Worm (Caenorhabditis elegans) whole organism, late embryonic: ENCODE results near the gene cpin-1.

Experiments
- C08G9.2 ChIP-seq: sonication (generic microtip); optimal IDR thresholded peaks from 2 replicates; lab custom pipeline; 2016; ENCODE audit warnings: mild to moderate bottlenecking, missing genetic modification characterization, moderate library complexity, missing compliant biosample characterization
- F13H6.1 ChIP-seq: sonication (generic microtip); optimal IDR thresholded peaks from 2 replicates; lab custom pipeline; 2016; ENCODE audit warnings: missing genetic modification characterization, missing compliant biosample characterization
- K02D7.2 ChIP-seq: sonication (generic microtip); optimal IDR thresholded peaks from 2 replicates; lab custom pipeline; 2017; ENCODE audit warnings: mild to moderate bottlenecking, missing genetic modification characterization, missing compliant biosample characterization
- Y22D7AL.16 ChIP-seq: sonication (generic microtip); optimal IDR thresholded peaks from 2 replicates; lab custom pipeline; 2016; ENCODE audit warnings: missing genetic modification characterization, missing compliant biosample characterization
- ama-1 ChIP-seq: fragments of 150-350 bp; optimal IDR thresholded peaks from 2 replicates; lab custom pipeline; 2014
- ceh-2 ChIP-seq: sonication (generic microtip); optimal IDR thresholded peaks from 2 replicates; lab custom pipeline; 2016; ENCODE audit warnings: missing genotype, missing genetic modification characterization, missing compliant biosample characterization
- ceh-45 ChIP-seq: fragments of 200-800 bp; sonication (Bioruptor generic); IDR thresholded peaks from 2 replicates; pipeline ENCODE4 v1.3.6; 2022; ENCODE audit warnings: missing genetic modification reagents, missing genetic modification characterization, missing compliant biosample characterization
- ceh-6 ChIP-seq: fragments of 200-800 bp; sonication (Bioruptor generic); optimal IDR thresholded peaks from 2 replicates; lab custom pipeline; 2018; ENCODE audit warnings: mild to moderate bottlenecking, missing genetic modification characterization, missing compliant biosample characterization
- ceh-9 ChIP-seq: sonication (generic microtip); optimal IDR thresholded peaks from 2 replicates; lab custom pipeline; 2016; ENCODE audit warnings: mild to moderate bottlenecking, missing genetic modification characterization, inconsistent platforms, missing compliant biosample characterization
- che-1 ChIP-seq: sonication (generic microtip); optimal IDR thresholded peaks from 2 replicates; lab custom pipeline; 2016; ENCODE audit warnings: mild to moderate bottlenecking, missing genetic modification characterization, missing compliant biosample characterization
- dve-1 ChIP-seq: sonication (generic microtip); optimal IDR thresholded peaks from 2 replicates; lab custom pipeline; 2017; ENCODE audit warnings: antibody characterized with exemption, mild to moderate bottlenecking, missing genetic modification characterization, missing compliant biosample characterization
- elt-2 ChIP-seq: sonication (generic microtip); optimal IDR thresholded peaks from 2 replicates; lab custom pipeline; 2016; ENCODE audit warnings: missing genetic modification reagents, missing genetic modification characterization, missing compliant biosample characterization
- eyg-1 ChIP-seq: sonication (generic microtip); optimal IDR thresholded peaks from 2 replicates; lab custom pipeline; 2016; ENCODE audit warnings: missing genotype, missing genetic modification characterization, missing compliant biosample characterization
- fax-1 ChIP-seq: sonication (generic microtip); optimal IDR thresholded peaks from 2 replicates; lab custom pipeline; 2016; ENCODE audit warnings: missing genotype, missing genetic modification characterization, missing compliant biosample characterization
- fkh-10 ChIP-seq: fragments of 150-350 bp; optimal IDR thresholded peaks from 2 replicates; lab custom pipeline; 2014; ENCODE audit warnings: missing biosample characterization, missing genetic modification reagents, missing genetic modification characterization
- gmeb-2 ChIP-seq: sonication (generic microtip); optimal IDR thresholded peaks from 2 replicates; lab custom pipeline; 2016; ENCODE audit warnings: missing genetic modification characterization, inconsistent platforms, missing compliant biosample characterization
- hlh-13 ChIP-seq: fragments of 200-800 bp; sonication (Bioruptor generic); optimal IDR thresholded peaks from 2 replicates; lab custom pipeline; 2018; ENCODE audit warnings: mild to moderate bottlenecking, missing genetic modification characterization, missing compliant biosample characterization
- lin-11 ChIP-seq: fragments of 200-800 bp; sonication (Bioruptor generic); optimal IDR thresholded peaks from 2 replicates; lab custom pipeline; 2018; ENCODE audit warnings: mild to moderate bottlenecking, missing genetic modification characterization, missing compliant biosample characterization
- mec-3 ChIP-seq: sonication (generic microtip); optimal IDR thresholded peaks from 2 replicates; lab custom pipeline; 2016; ENCODE audit warnings: borderline replicate concordance, missing genetic modification characterization, missing compliant biosample characterization
- nfya-1 ChIP-seq: sonication (generic microtip); optimal IDR thresholded peaks from 2 replicates; lab custom pipeline; 2017; ENCODE audit warnings: missing genetic modification characterization, mild to moderate bottlenecking, missing compliant biosample characterization, antibody characterized with exemption, moderate library complexity
- nhr-11 ChIP-seq: fragments of 150-350 bp; optimal IDR thresholded peaks from 2 replicates; lab custom pipeline; 2014; ENCODE audit warnings: missing biosample characterization, missing genetic modification characterization
- nhr-232 ChIP-seq: sonication (generic microtip); optimal IDR thresholded peaks from 2 replicates; lab custom pipeline; 2016; ENCODE audit warnings: missing genetic modification characterization, missing compliant biosample characterization
- pag-3 ChIP-seq: sonication (generic microtip); optimal IDR thresholded peaks from 2 replicates; lab custom pipeline; 2016; ENCODE audit warnings: missing compliant biosample characterization, missing genetic modification characterization, borderline replicate concordance
- pat-9 ChIP-seq: fragments of 200-800 bp; sonication (Bioruptor generic); optimal IDR thresholded peaks from 2 replicates; lab custom pipeline; 2018; ENCODE audit warnings: mild to moderate bottlenecking, missing genetic modification characterization, moderate library complexity, missing compliant biosample characterization
- pha-4 ChIP-seq: fragments of 150-350 bp; optimal IDR thresholded peaks from 2 replicates; lab custom pipeline; 2018; ENCODE audit warnings: missing biosample characterization, missing genetic modification reagents, missing genetic modification characterization
- pros-1 ChIP-seq: fragments of 150-350 bp; optimal IDR thresholded peaks from 2 replicates; lab custom pipeline; 2014; ENCODE audit warnings: missing biosample characterization, missing genetic modification reagents, missing genetic modification characterization
- ref-2 ChIP-seq: sonication (generic microtip); optimal IDR thresholded peaks from 2 replicates; lab custom pipeline; 2016; ENCODE audit warnings: missing genetic modification characterization, missing compliant biosample characterization
- sdc-2 ChIP-seq: sonication (generic microtip); optimal IDR thresholded peaks from 2 replicates; lab custom pipeline; 2016; ENCODE audit warnings: missing genotype, missing genetic modification characterization, missing compliant biosample characterization
- syd-9 ChIP-seq: sonication (generic microtip); optimal IDR thresholded peaks from 2 replicates; lab custom pipeline; 2016; ENCODE audit warnings: mild to moderate bottlenecking, missing genetic modification characterization, moderate library complexity, missing compliant biosample characterization
- tbx-2 ChIP-seq: sonication (generic microtip); optimal IDR thresholded peaks from 2 replicates; lab custom pipeline; 2016; ENCODE audit warnings: missing genetic modification characterization, missing compliant biosample characterization
- ttx-3 ChIP-seq: sonication (generic microtip); optimal IDR thresholded peaks from 2 replicates; lab custom pipeline; 2016; ENCODE audit warnings: missing genetic modification reagents, missing genetic modification characterization, missing compliant biosample characterization
- unc-3 ChIP-seq, 2 experiments: fragments of 200-800 bp in 1 of 2; sonication (Bioruptor generic) in 1 of 2; sonication (generic microtip) in 1 of 2; conservative IDR thresholded peaks in 1 of 2; optimal IDR thresholded peaks in 1 of 2; 2 replicates each; pipeline versions ENCODE4 v1.3.6 to Lab custom; 2016 to 2022; ENCODE audit warnings: missing compliant biosample characterization in 2 of 2, missing genetic modification characterization in 2 of 2, missing genetic modification reagents in 1 of 2
- unc-42 ChIP-seq: sonication (generic microtip); optimal IDR thresholded peaks from 2 replicates; lab custom pipeline; 2016; ENCODE audit warnings: missing genotype, missing genetic modification characterization, missing compliant biosample characterization
- unc-55 ChIP-seq: sonication (generic microtip); optimal IDR thresholded peaks from 2 replicates; lab custom pipeline; 2017; ENCODE audit warnings: missing biosample characterization, missing genetic modification reagents, missing genetic modification characterization

cpin-1 gene

DNA sequence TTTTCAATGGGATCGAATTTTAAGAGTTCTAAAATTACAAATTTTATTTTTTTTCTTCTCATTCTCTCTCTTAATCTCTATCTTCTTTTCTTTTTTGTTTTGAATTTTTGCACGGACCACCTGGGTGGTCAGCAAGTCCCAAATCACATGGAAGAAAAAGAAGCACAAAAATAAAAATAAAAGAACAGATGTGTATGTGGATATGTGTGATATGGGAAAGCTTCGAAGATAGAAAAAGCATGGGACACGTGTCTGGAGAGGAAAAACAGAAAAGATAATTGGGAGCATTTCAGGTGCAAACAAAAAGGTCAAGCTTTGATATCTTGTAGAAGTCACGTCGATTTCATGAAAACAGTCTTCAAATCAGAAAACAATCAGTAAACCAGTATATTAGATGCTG lies 3.3 kb upstream of the cpin-1 start, which contains the start of gene hsp-12.6:
Gene hsp-12.6 (minus strand): TSS at position 20 of the 400 bp plus-strand sequence.
- no peak for TF ChIP-seq pag-3 (tag; lab: Kevin White, UChicago)
- TF ChIP-seq dve-1 (tag; lab: Kevin White, UChicago): no peak
- no peak for TF ChIP-seq F13H6.1 (tag; lab: Kevin White, UChicago)
- TF ChIP-seq sdc-2: no peak
- no peak for TF ChIP-seq ref-2 (tag; lab: Kevin White, UChicago)
- TF ChIP-seq unc-3 (GFP tag; conservative IDR thresholded peaks at IDR 0.05; lab: Robert Waterston, UW): no peak
- no peak for TF ChIP-seq unc-3 (tag; optimal IDR thresholded peaks at IDR 0.05; lab: Kevin White, UChicago)
- TF ChIP-seq hlh-13 (GFP tag; lab: Kevin White, UChicago): no peak

DNA sequence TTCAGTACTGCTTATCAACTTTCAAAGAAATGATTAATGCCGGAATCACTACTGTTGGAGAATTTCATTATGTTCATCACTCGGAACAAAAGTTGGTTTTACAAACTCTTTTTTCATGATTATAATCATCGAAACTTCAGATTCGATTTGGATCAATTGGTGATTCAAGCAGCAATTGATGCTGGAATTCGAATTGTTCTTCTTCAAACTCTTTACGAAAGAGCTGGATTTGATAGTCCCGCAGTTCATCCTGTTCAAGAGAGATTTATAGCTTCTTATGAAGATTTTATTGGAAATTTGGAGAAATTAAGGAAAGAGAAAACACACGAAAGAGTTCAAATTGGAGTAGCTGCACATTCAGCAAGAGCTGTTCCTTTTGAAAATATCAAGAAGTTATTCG lies 1.3 kb downstream of the cpin-1 start:
- TF ChIP-seq pros-1 (tag; lab: Kevin White, UChicago): no peak
- no peak for TF ChIP-seq pat-9 (tag; lab: Kevin White, UChicago)
- no peak for TF ChIP-seq ceh-2 (tag; lab: Kevin White, UChicago)
- no peak for TF ChIP-seq ama-1 (lab: Kevin White, UChicago)
- TF ChIP-seq nhr-232 (tag; lab: Kevin White, UChicago): no peak
- TF ChIP-seq K02D7.2 (tag; lab: Kevin White, UChicago): no peak
- TF ChIP-seq ceh-45: no peak
- no peak for TF ChIP-seq nhr-11 (tag; lab: Kevin White, UChicago)
- TF ChIP-seq unc-42 (tag; lab: Kevin White, UChicago): no peak
- TF ChIP-seq unc-55: no peak
- no peak for TF ChIP-seq hlh-13 (GFP tag; lab: Kevin White, UChicago)
- no peak for TF ChIP-seq mec-3 (tag; lab: Kevin White, UChicago)
- TF ChIP-seq elt-2: no peak
- TF ChIP-seq ceh-6 (GFP tag; lab: Kevin White, UChicago): no peak
- TF ChIP-seq eyg-1 (tag; lab: Kevin White, UChicago): no peak
- TF ChIP-seq fax-1 (tag; lab: Kevin White, UChicago): no peak
- TF ChIP-seq sdc-2: no peak
- TF ChIP-seq ttx-3: no peak

DNA sequence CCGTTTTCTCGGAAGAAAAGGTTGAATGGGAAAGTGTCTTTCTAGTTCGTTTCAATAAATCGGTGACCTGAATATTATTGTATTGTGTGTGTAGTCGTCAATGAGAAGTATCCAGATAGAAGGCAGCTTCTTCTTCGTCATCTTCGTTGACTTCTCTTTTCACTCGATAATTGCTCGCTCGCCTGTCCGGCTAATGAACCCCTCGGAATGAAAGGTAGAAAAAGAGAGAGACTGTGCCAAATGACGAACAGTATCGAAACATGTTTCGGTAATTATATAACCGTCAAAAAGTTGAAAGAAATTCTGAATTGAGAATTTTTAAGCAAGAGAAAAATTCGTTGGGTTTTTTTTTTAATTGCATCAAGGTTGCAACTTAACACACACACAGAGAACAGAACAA lies 6.9 kb downstream of the cpin-1 start, which contains the start of gene cutl-17:
Gene cutl-17 (minus strand): TSS at position 101 of the 400 bp plus-strand sequence.
- TF ChIP-seq pha-4 (tag; lab: Kevin White, UChicago) (no peak), gmeb-2 (tag; lab: Kevin White, UChicago) (no peak), che-1 (tag; lab: Kevin White, UChicago) (no peak), fkh-10 (GFP tag; lab: Kevin White, UChicago) (no peak), nfya-1 (tag; lab: Kevin White, UChicago) (no peak), tbx-2 (tag; lab: Kevin White, UChicago) (no peak), dve-1 (tag; lab: Kevin White, UChicago) (no peak), ceh-2 (tag; lab: Kevin White, UChicago) (no peak), C08G9.2 (tag; lab: Kevin White, UChicago) (no peak), syd-9 (tag; lab: Kevin White, UChicago) (no peak), Y22D7AL.16 (no peak), ceh-9 (tag; lab: Kevin White, UChicago) (no peak)

DNA sequence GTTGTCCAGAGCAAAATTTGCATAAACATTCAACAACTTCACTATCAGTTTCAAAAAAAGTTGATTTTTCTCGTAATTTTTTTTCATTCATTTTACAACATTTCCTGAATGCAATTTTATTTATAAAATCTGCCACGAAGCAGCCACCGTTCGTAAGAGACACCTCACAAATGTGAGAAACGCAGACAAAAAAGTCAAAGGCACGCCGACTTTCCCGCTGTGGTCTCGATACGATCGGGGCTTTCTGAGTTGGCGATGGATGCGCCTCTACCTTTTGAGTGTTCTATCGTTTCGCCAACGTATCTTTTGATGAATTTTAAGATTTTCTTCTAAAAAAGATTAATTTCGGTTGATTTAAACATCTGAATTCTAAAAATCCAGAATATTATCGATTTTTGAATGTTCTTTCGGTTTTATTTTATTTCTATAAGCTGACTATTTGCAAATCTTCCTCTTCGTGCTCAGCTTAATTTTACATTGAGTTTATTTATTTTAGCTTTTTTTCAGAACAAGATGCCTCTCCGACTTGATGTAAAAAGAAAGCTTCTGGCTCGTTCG lies 8.8 kb downstream of the cpin-1 start, which contains the start of gene copb-2:
Gene copb-2 (plus strand): TSS at position 508 of the 558 bp plus-strand sequence.
- peak; percentile 42 for TF ChIP-seq nfya-1 (tag; lab: Kevin White, UChicago)
- TF ChIP-seq unc-42 (tag; lab: Kevin White, UChicago): peak; percentile 61
- no peak for TF ChIP-seq lin-11 (tag; lab: Kevin White, UChicago)
- TF ChIP-seq, all 69 proteins: peak for 2
